Worm (Caenorhabditis elegans) whole organism, L2 larva: ENCODE data around the gene F22H10.11.

Source experiments
- C34F6.9 ChIP-seq: fragments of 150-350 bp; optimal IDR thresholded peaks from 2 replicates; lab custom pipeline; 2014; ENCODE audit warnings: missing biosample characterization, missing genetic modification characterization
- F13H6.1 ChIP-seq: sonication (generic microtip); optimal IDR thresholded peaks from 2 replicates; lab custom pipeline; 2016; ENCODE audit warnings: missing genetic modification characterization, missing compliant biosample characterization
- R02D3.7 ChIP-seq: fragments of 150-350 bp; optimal IDR thresholded peaks from 2 replicates; lab custom pipeline; 2014; ENCODE audit warnings: missing biosample characterization, missing genetic modification characterization
- Y55F3AM.14 ChIP-seq: fragments of 200-800 bp; sonication (Bioruptor generic); optimal IDR thresholded peaks from 2 replicates; lab custom pipeline; 2018; ENCODE audit warnings: mild to moderate bottlenecking, missing genetic modification characterization, missing compliant biosample characterization
- ZK546.5 ChIP-seq: sonication (generic microtip); optimal IDR thresholded peaks from 2 replicates; lab custom pipeline; 2017; ENCODE audit warnings: missing biosample characterization, missing genetic modification characterization
- ama-1 ChIP-seq: fragments of 150-350 bp; optimal IDR thresholded peaks from 2 replicates; lab custom pipeline; 2018; ENCODE audit warnings: inconsistent platforms
- blmp-1 ChIP-seq: sonication (generic microtip); optimal IDR thresholded peaks from 2 replicates; lab custom pipeline; 2017; ENCODE audit warnings: missing genetic modification characterization, mild to moderate bottlenecking, missing compliant biosample characterization, antibody characterized with exemption, moderate library complexity; ENCODE audit not compliant: insufficient read depth
- ceh-16 ChIP-seq: fragments of 150-350 bp; optimal IDR thresholded peaks from 2 replicates; lab custom pipeline; 2014; ENCODE audit warnings: missing biosample characterization, missing genetic modification characterization
- crh-2 ChIP-seq: sonication (generic microtip); optimal IDR thresholded peaks from 2 replicates; lab custom pipeline; 2017; ENCODE audit warnings: missing biosample characterization, missing genetic modification characterization
- dmd-4 ChIP-seq: sonication (generic microtip); optimal IDR thresholded peaks from 2 replicates; lab custom pipeline; 2017; ENCODE audit warnings: missing biosample characterization, missing genetic modification characterization
- elt-1 ChIP-seq: fragments of 150-350 bp; optimal IDR thresholded peaks from 2 replicates; lab custom pipeline; 2014; ENCODE audit warnings: missing biosample characterization, missing genetic modification characterization
- elt-3 ChIP-seq: sonication (generic microtip); optimal IDR thresholded peaks from 2 replicates; lab custom pipeline; 2017; ENCODE audit warnings: missing biosample characterization, missing genetic modification characterization
- fos-1 ChIP-seq: fragments of 150-350 bp; optimal IDR thresholded peaks from 2 replicates; lab custom pipeline; 2014; ENCODE audit warnings: missing biosample characterization, missing genetic modification characterization
- gmeb-1 ChIP-seq: fragments of 150-350 bp; optimal IDR thresholded peaks from 2 replicates; lab custom pipeline; 2014; ENCODE audit warnings: missing biosample characterization, missing genetic modification characterization
- lin-13 ChIP-seq: fragments of 150-350 bp; optimal IDR thresholded peaks from 2 replicates; lab custom pipeline; 2014; ENCODE audit warnings: missing biosample characterization, missing genetic modification reagents, missing genetic modification characterization
- lin-39 ChIP-seq: fragments of 150-350 bp; optimal IDR thresholded peaks from 2 replicates; lab custom pipeline; 2014; ENCODE audit warnings: missing biosample characterization, missing genetic modification reagents, missing genetic modification characterization
- lsy-2 ChIP-seq, 2 experiments: fragments of 150-350 bp in 1 of 2; sonication (generic microtip) in 1 of 2; optimal IDR thresholded peaks; 2 replicates each; lab custom pipeline; 2014 to 2017; ENCODE audit warnings: missing biosample characterization in 2 of 2, missing genetic modification characterization in 2 of 2
- mbf-1 ChIP-seq: sonication (generic microtip); optimal IDR thresholded peaks from 2 replicates; lab custom pipeline; 2017; ENCODE audit warnings: missing biosample characterization, missing genetic modification characterization
- mdl-1 ChIP-seq, 2 experiments: fragments of 150-350 bp in 1 of 2; sonication (generic microtip) in 1 of 2; optimal IDR thresholded peaks; 2 replicates each; lab custom pipeline; 2017; ENCODE audit warnings: missing biosample characterization in 2 of 2, missing genetic modification characterization in 2 of 2
- nhr-10 ChIP-seq: sonication (generic microtip); optimal IDR thresholded peaks from 2 replicates; lab custom pipeline; 2017; ENCODE audit warnings: missing biosample characterization, missing genetic modification characterization
- nhr-11 ChIP-seq: fragments of 150-350 bp; optimal IDR thresholded peaks from 2 replicates; lab custom pipeline; 2014; ENCODE audit warnings: missing biosample characterization, missing genetic modification characterization
- nhr-12 ChIP-seq: fragments of 150-350 bp; optimal IDR thresholded peaks from 2 replicates; lab custom pipeline; 2014; ENCODE audit warnings: missing biosample characterization, missing genetic modification characterization
- nhr-129 ChIP-seq: fragments of 150-350 bp; optimal IDR thresholded peaks from 2 replicates; lab custom pipeline; 2014; ENCODE audit warnings: missing biosample characterization, missing genetic modification characterization
- nhr-23 ChIP-seq: fragments of 150-350 bp; optimal IDR thresholded peaks from 2 replicates; lab custom pipeline; 2014; ENCODE audit warnings: missing biosample characterization, missing genetic modification reagents, missing genetic modification characterization
- nhr-25 ChIP-seq: fragments of 150-350 bp; sonication (generic microtip); optimal IDR thresholded peaks from 3 replicates; lab custom pipeline; 2014; ENCODE audit warnings: missing biosample characterization, missing genetic modification characterization
- nhr-6 ChIP-seq: fragments of 150-350 bp; optimal IDR thresholded peaks from 2 replicates; lab custom pipeline; 2014; ENCODE audit warnings: missing biosample characterization, missing genetic modification characterization
- sem-4 ChIP-seq: fragments of 150-350 bp; optimal IDR thresholded peaks from 2 replicates; lab custom pipeline; 2014; ENCODE audit warnings: missing biosample characterization, missing genetic modification reagents, missing genetic modification characterization
- skn-1 ChIP-seq: sonication (generic microtip); optimal IDR thresholded peaks from 2 replicates; lab custom pipeline; 2017; ENCODE audit warnings: missing biosample characterization, missing genetic modification characterization
- sma-9 ChIP-seq, 2 experiments: fragments of 150-350 bp in 1 of 2; sonication (generic microtip) in 1 of 2; optimal IDR thresholded peaks; 2 replicates each; lab custom pipeline; 2014 to 2016; ENCODE audit warnings: missing genetic modification characterization in 2 of 2, mild to moderate bottlenecking in 1 of 2, missing biosample characterization in 1 of 2, missing compliant biosample characterization in 1 of 2, missing genetic modification reagents in 1 of 2, moderate library complexity in 1 of 2
- unc-39 ChIP-seq: fragments of 150-350 bp; optimal IDR thresholded peaks from 2 replicates; lab custom pipeline; 2014; ENCODE audit warnings: missing biosample characterization, missing genetic modification characterization
- unc-55 ChIP-seq: fragments of 150-350 bp; sonication (generic microtip); optimal IDR thresholded peaks from 3 replicates; lab custom pipeline; 2014; ENCODE audit warnings: missing biosample characterization, missing genetic modification reagents, missing genetic modification characterization
- unc-62 ChIP-seq: fragments of 150-350 bp; optimal IDR thresholded peaks from 2 replicates; lab custom pipeline; 2014; ENCODE audit warnings: missing biosample characterization, missing genetic modification reagents, missing genetic modification characterization
- ztf-1 ChIP-seq: fragments of 200-800 bp; sonication (Bioruptor generic); conservative IDR thresholded peaks from 2 replicates; pipeline ENCODE4 v1.3.6; 2022; ENCODE audit warnings: missing genetic modification characterization, missing compliant biosample characterization
- ztf-11 ChIP-seq: sonication (generic microtip); optimal IDR thresholded peaks from 2 replicates; lab custom pipeline; 2017; ENCODE audit warnings: missing biosample characterization, missing genetic modification characterization
- ztf-4 ChIP-seq: fragments of 150-350 bp; optimal IDR thresholded peaks from 2 replicates; lab custom pipeline; 2014; ENCODE audit warnings: missing biosample characterization, missing genetic modification characterization

F22H10.11 gene

DNA sequence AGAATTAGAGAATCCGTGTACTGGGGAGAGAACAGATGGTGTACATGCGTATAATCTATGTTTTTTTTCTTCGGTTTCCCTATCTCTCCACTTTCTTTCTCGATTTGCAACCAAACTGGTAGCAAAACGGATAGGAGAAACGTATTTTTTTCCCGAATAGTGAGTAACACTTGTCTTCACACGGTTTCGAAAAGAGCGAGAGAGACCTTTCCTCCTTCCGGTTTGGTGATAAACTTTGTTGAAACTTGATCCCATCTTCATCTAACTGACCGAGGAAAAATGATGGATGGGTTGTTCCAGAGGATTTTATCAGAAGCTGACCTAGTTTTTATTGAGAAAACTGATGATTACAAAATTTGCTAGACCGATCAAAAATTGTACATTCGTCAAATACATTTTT, 29.5 kb downstream of the F22H10.11 start:
- TF ChIP-seq mbf-1, result no peak
- TF ChIP-seq ceh-16, result no peak
- TF ChIP-seq unc-55 (GFP tag; lab: Kevin White, UChicago), result no peak
- TF ChIP-seq nhr-6 (tag; lab: Kevin White, UChicago), result no peak
- TF ChIP-seq nhr-12 (tag; lab: Kevin White, UChicago), result no peak
- TF ChIP-seq ama-1 (lab: Kevin White, UChicago), result no peak
- TF ChIP-seq sem-4 (tag; lab: Kevin White, UChicago), result no peak
- no peak for TF ChIP-seq ZK546.5 (tag; lab: Kevin White, UChicago)
- no peak for TF ChIP-seq blmp-1 (tag; lab: Kevin White, UChicago)
- no peak for TF ChIP-seq nhr-10
- no peak for TF ChIP-seq nhr-11
- no peak for TF ChIP-seq nhr-23
- no peak for TF ChIP-seq Y55F3AM.14
- TF ChIP-seq R02D3.7 (tag; lab: Kevin White, UChicago), result no peak
- TF ChIP-seq fos-1 (tag; lab: Kevin White, UChicago), result no peak

DNA sequence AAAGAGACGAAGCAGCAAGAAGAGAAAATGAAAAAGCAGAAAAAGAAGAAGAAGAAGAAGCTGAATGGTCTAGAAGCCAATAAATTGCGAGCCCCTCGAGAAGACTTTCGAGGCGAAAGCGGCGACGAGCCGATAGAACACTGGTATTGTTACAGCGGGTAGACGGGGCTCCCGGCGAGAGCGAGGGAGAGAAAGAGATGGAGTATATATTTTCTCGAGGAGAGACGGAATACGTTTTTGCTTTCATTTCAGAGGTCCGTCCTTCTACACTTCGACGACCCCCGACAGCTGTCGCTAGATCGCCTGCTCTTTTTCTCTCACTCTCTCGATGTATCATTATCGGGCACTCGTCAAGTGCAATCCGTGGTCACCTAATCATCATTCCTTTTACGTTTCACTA, 32.6 kb downstream of the F22H10.11 start:
- TF ChIP-seq sma-9 (GFP tag; optimal IDR thresholded peaks at IDR 0.05; lab: Kevin White, UChicago), result peak; percentile 10
- TF ChIP-seq sma-9 (tag; optimal IDR thresholded peaks at IDR 0.05; lab: Kevin White, UChicago), result no peak
- no peak for TF ChIP-seq mdl-1 (tag; optimal IDR thresholded peaks at IDR 0.05; lab: Kevin White, UChicago)
- no peak for TF ChIP-seq lin-39 (tag; lab: Kevin White, UChicago)
- TF ChIP-seq nhr-6 (tag; lab: Kevin White, UChicago), result no peak
- TF ChIP-seq lsy-2 (tag; optimal IDR thresholded peaks at IDR 0.05; lab: Kevin White, UChicago), result peak in 1 of 2 experiments; percentile 9
- peak; percentile 39 for TF ChIP-seq nhr-129 (tag; lab: Kevin White, UChicago)
- TF ChIP-seq nhr-25 (tag; lab: Kevin White, UChicago), result no peak
- TF ChIP-seq F13H6.1 (tag; lab: Kevin White, UChicago), result peak; percentile 78

DNA sequence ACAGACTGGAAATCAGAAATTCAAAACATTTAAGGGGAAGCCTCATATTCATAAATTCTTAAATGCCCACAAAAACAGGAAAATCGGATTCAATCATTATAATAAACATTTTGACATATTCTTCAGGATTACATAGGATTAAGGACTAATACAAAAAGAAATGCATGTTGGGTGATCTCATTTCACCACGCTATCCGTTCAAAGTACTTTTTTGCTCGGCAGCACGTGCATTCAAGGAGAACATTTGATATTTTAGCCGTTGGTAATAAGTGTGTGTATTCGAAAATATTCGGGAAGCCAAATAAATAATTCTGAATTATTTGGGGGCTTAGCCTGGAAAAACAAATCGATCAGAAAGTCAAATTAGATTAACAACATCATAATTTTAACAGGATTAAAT, 37.2 kb downstream of the F22H10.11 start:
- no peak for TF ChIP-seq unc-39
- TF ChIP-seq mbf-1, result no peak
- no peak for TF ChIP-seq ztf-11 (tag; lab: Kevin White, UChicago)
- TF ChIP-seq elt-3, result no peak
- no peak for TF ChIP-seq nhr-6 (tag; lab: Kevin White, UChicago)
- TF ChIP-seq F13H6.1 (tag; lab: Kevin White, UChicago), result no peak
- TF ChIP-seq dmd-4 (tag; lab: Kevin White, UChicago), result no peak
- no peak for TF ChIP-seq skn-1 (tag; lab: Kevin White, UChicago)
- no peak for TF ChIP-seq unc-55 (GFP tag; lab: Kevin White, UChicago)
- no peak for TF ChIP-seq nhr-10
- no peak for TF ChIP-seq ztf-1 (GFP tag; lab: Robert Waterston, UW)
- no peak for TF ChIP-seq gmeb-1 (tag; lab: Kevin White, UChicago)
- no peak for TF ChIP-seq nhr-11
- no peak for TF ChIP-seq ztf-4 (tag; lab: Kevin White, UChicago)
- TF ChIP-seq, all 48 proteins: peak for 0

DNA sequence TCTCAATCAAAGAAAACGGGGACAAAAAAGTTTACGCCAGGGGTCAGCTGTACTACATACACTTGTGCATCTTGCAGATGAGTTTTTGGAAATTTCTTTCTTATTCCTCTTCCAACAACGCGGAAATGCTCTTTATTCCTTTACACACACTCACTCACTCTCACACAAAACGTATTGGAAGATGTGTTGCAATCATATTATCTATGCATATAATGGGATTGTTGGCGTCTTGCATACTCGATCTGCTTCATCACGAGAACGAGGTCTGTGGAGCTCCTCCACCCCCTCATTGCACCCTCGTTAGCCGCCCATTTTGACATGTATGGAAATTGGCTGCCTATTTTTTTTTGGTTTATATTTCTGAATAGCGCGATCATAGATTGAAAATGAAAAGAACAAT, 39.1 kb downstream of the F22H10.11 start:
- TF ChIP-seq blmp-1 (tag; lab: Kevin White, UChicago) (no peak), unc-55 (GFP tag; lab: Kevin White, UChicago) (peak; percentile 44)

DNA sequence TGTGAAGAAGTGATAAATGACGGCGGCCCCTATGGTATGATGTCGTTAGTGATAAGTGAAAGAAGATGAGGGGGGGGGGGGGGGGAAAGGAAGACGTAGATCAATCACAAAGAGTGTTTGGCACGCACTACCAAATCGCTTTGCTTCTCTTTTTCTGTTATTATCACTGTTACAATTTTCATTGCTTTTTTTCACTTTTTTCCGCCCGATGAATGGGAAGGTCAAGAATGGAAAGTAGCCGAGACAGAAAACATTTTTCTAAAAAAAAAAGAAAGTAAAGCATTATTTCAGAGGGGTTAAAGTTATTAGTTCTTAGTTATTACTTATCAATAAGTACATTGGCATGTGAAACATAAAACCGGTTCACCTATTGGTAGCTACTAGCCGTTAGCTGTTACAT, 40.6 kb downstream of the F22H10.11 start:
- TF ChIP-seq nhr-12 (tag; lab: Kevin White, UChicago) (no peak), crh-2 (tag; lab: Kevin White, UChicago) (no peak), ztf-11 (tag; lab: Kevin White, UChicago) (no peak), blmp-1 (tag; lab: Kevin White, UChicago) (peak; percentile 97), ztf-1 (GFP tag; lab: Robert Waterston, UW) (no peak)

DNA sequence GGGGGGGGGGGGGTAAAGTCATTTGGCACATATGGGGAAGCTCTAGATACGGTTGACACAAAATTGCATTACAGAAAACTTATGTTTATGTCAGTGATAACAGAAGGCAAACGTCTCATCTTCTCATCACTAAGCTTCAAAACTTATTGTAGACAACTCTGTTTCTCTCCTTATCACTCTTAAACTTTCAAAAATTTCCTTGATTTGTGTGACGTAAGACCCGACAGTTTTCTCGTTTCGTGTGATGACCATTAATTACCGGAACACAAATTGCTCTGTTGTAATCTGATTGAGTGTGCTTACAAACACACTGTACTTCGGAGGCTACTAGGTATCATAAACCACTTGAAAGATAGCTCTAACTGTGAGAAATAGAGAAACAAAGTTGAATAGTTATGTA, 43.0 kb downstream of the F22H10.11 start:
- TF ChIP-seq Y55F3AM.14, result no peak
- no peak for TF ChIP-seq nhr-11
- TF ChIP-seq crh-2 (tag; lab: Kevin White, UChicago), result no peak
- TF ChIP-seq fos-1 (tag; lab: Kevin White, UChicago), result peak; percentile 79
- TF ChIP-seq lin-13 (GFP tag; lab: Kevin White, UChicago), result no peak
- TF ChIP-seq nhr-129 (tag; lab: Kevin White, UChicago), result no peak
- TF ChIP-seq ztf-11 (tag; lab: Kevin White, UChicago), result no peak
- TF ChIP-seq mbf-1, result no peak
- TF ChIP-seq unc-62 (GFP tag; lab: Kevin White, UChicago), result no peak
- TF ChIP-seq elt-3, result no peak
- no peak for TF ChIP-seq ztf-1 (GFP tag; lab: Robert Waterston, UW)
- TF ChIP-seq C34F6.9 (tag; lab: Kevin White, UChicago), result no peak
- peak; percentile 3 for TF ChIP-seq sma-9 (GFP tag; optimal IDR thresholded peaks at IDR 0.05; lab: Kevin White, UChicago)
- TF ChIP-seq sma-9 (tag; optimal IDR thresholded peaks at IDR 0.05; lab: Kevin White, UChicago), result no peak
- TF ChIP-seq blmp-1 (tag; lab: Kevin White, UChicago), result no peak
- TF ChIP-seq F13H6.1 (tag; lab: Kevin White, UChicago), result no peak
- TF ChIP-seq elt-1 (tag; lab: Kevin White, UChicago), result no peak
